Worm (Caenorhabditis elegans): ENCODE results near the gene str-115.

- no peak for TF ChIP-seq tbx-2 (tag; optimal IDR thresholded peaks at IDR 0.05)
- TF ChIP-seq pqm-1 (tag; optimal IDR thresholded peaks at IDR 0.05) = no peak
- no peak for TF ChIP-seq nfya-1 (tag; optimal IDR thresholded peaks at IDR 0.05)
- TF ChIP-seq pha-4 (tag; optimal IDR thresholded peaks at IDR 0.05) = no peak
- no peak for TF ChIP-seq ceh-45 (GFP tag; IDR thresholded peaks at IDR 0.05)
- no peak for TF ChIP-seq dmd-4 (tag; optimal IDR thresholded peaks at IDR 0.05; ENCODE audit: borderline replicate concordance)
- no peak for TF ChIP-seq ceh-2 (tag; optimal IDR thresholded peaks at IDR 0.05)
- no peak for TF ChIP-seq F13H6.1 (tag; optimal IDR thresholded peaks at IDR 0.05)
- no peak for TF ChIP-seq nhr-11 (tag; optimal IDR thresholded peaks at IDR 0.05)
- TF ChIP-seq hlh-30 (tag; optimal IDR thresholded peaks at IDR 0.05; ENCODE audit: insufficient read depth) = no peak
- TF ChIP-seq hlh-13 (GFP tag; optimal IDR thresholded peaks at IDR 0.05) = no peak
- no peak for TF ChIP-seq hlh-8 (tag; optimal IDR thresholded peaks at IDR 0.05)
- no peak for TF ChIP-seq tbx-7 (tag; optimal IDR thresholded peaks at IDR 0.05)
- no peak for TF ChIP-seq madf-2 (tag; optimal IDR thresholded peaks at IDR 0.05)
Observed at ce11 chrV:11220415-11220814, 48.5 kb upstream of the str-115 start.
